Worm (Caenorhabditis elegans): ENCODE measurements around the gene fbxa-77.

DNA sequence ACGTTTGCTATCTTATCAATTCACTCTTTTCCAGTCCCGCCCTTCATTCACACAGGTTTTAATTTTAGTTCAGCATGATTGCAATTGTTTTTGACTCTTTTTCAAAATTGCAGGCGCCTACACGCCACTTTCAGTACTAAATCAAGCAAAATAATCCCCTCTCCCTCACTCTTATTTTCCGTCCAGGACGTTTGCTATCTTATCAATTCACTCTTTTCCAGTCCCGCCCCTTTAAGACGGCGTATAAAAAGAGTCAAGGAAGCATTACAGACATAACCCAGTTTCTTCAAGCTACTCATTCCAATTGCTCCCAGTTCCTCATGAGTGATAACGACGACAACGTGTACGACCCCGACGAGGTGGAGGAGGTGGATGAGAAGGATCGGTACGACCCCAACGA, 34.6 kb upstream of the fbxa-77 start, which contains the start of gene Y119D3B.21:
- TF ChIP-seq ama-1 (optimal IDR thresholded peaks at IDR 0.05) (peak; percentile 31), egl-27 (tag; optimal IDR thresholded peaks at IDR 0.05) (no peak), ceh-90 (tag; optimal IDR thresholded peaks at IDR 0.05) (no peak), zag-1 (tag; optimal IDR thresholded peaks at IDR 0.05) (no peak), lin-39 (tag; optimal IDR thresholded peaks at IDR 0.05) (no peak), nhr-28 (tag; optimal IDR thresholded peaks at IDR 0.05) (no peak), C04F5.9 (tag; optimal IDR thresholded peaks at IDR 0.05) (no peak), F16B12.6 (tag; optimal IDR thresholded peaks at IDR 0.05) (no peak), snpc-4 (tag; optimal IDR thresholded peaks at IDR 0.05) (no peak), jun-1 (tag; optimal IDR thresholded peaks at IDR 0.05) (no peak)

Data from whole organism, L1 larva.